Worm (Caenorhabditis elegans) whole organism, L3 larva: ENCODE measurements around the gene col-125.

Experiments used
- ceh-28 ChIP-seq: fragments of 150-350 bp; optimal IDR thresholded peaks from 2 replicates; lab custom pipeline; 2014; ENCODE audit warnings: missing biosample characterization, missing genetic modification reagents, missing genetic modification characterization
- elt-1 ChIP-seq: fragments of 150-350 bp; optimal IDR thresholded peaks from 2 replicates; lab custom pipeline; 2014; ENCODE audit warnings: missing biosample characterization, missing genetic modification characterization
- eor-1 ChIP-seq, 2 experiments: fragments of 150-350 bp; optimal IDR thresholded peaks; 2 replicates each; lab custom pipeline; 2014 to 2018; ENCODE audit warnings: missing biosample characterization in 2 of 2, missing genetic modification characterization in 2 of 2
- fkh-10 ChIP-seq: sonication (generic microtip); optimal IDR thresholded peaks from 2 replicates; lab custom pipeline; 2017; ENCODE audit warnings: missing biosample characterization, missing genetic modification reagents, missing genetic modification characterization
- lin-15B ChIP-seq: fragments of 150-350 bp; optimal IDR thresholded peaks from 2 replicates; lab custom pipeline; 2014; ENCODE audit warnings: missing biosample characterization, missing genetic modification characterization
- mml-1 ChIP-seq: fragments of 150-350 bp; sonication (generic microtip); optimal IDR thresholded peaks from 3 replicates; lab custom pipeline; 2014; ENCODE audit warnings: missing biosample characterization, missing genetic modification characterization
- nhr-12 ChIP-seq: fragments of 150-350 bp; optimal IDR thresholded peaks from 2 replicates; lab custom pipeline; 2014; ENCODE audit warnings: missing biosample characterization, missing genetic modification characterization
- nhr-237 ChIP-seq: fragments of 150-350 bp; optimal IDR thresholded peaks from 2 replicates; lab custom pipeline; 2014; ENCODE audit warnings: missing biosample characterization, missing genetic modification characterization
- nhr-77 ChIP-seq: fragments of 150-350 bp; optimal IDR thresholded peaks from 2 replicates; lab custom pipeline; 2014; ENCODE audit warnings: missing biosample characterization, missing genetic modification characterization

ce11 chrIV:11271262-11271661, 46.0 kb downstream of the col-125 start, which contains the start of gene nhr-7:
- no peak for TF ChIP-seq eor-1 (tag; optimal IDR thresholded peaks at IDR 0.05; lab: Kevin White, UChicago)
- TF ChIP-seq nhr-77 (tag; lab: Kevin White, UChicago) = no peak
- TF ChIP-seq mml-1 = no peak
- no peak for TF ChIP-seq elt-1 (tag; lab: Kevin White, UChicago)
- no peak for TF ChIP-seq nhr-12 (tag; lab: Kevin White, UChicago)
- no peak for TF ChIP-seq fkh-10 (GFP tag; lab: Kevin White, UChicago)
- no peak for TF ChIP-seq ceh-28 (tag; lab: Kevin White, UChicago)
- TF ChIP-seq lin-15B (tag; lab: Kevin White, UChicago) = no peak
- no peak for TF ChIP-seq nhr-237 (tag; lab: Kevin White, UChicago)
